Worm (Caenorhabditis elegans): ENCODE results near the gene T01C3.3.
A peak's percentile ranks its signal among the peaks of the same experiment; 100 is the strongest.
"Not testable (repeated sequence)": the region's sequence is repeated elsewhere in the genome, so short reads cannot be mapped to it uniquely, and the experiment has no call there.

T01C3.3 gene

ce11 chrV:14992627-14993117 is at the start of gene T01C3.3:
Gene T01C3.3 (minus strand): TSS chrV:14992677.
- no peak for TF ChIP-seq ceh-90 (tag; optimal IDR thresholded peaks at IDR 0.05)
- TF ChIP-seq egl-27 (tag; optimal IDR thresholded peaks at IDR 0.05): no peak

ce11 chrV:15036769-15037168 is 44.3 kb upstream of the T01C3.3 start, which contains the start of gene melo-3:
Gene melo-3 (minus strand): TSS chrV:15036869.
- not testable (repeated sequence) for TF ChIP-seq mdl-1, egl-13, aly-2 (tag; optimal IDR thresholded peaks at IDR 0.05)

ce11 chrV:15031373-15031772 is 38.9 kb upstream of the T01C3.3 start, which contains the start of gene cng-1:
Gene cng-1 (minus strand): TSS chrV:15031473.
- not testable (repeated sequence) for TF ChIP-seq nhr-90 (tag; optimal IDR thresholded peaks at IDR 0.05; ENCODE audit: poor library complexity); mab-9 (GFP tag; IDR thresholded peaks at IDR 0.05); C04F5.9 (tag; optimal IDR thresholded peaks at IDR 0.05)

DNA sequence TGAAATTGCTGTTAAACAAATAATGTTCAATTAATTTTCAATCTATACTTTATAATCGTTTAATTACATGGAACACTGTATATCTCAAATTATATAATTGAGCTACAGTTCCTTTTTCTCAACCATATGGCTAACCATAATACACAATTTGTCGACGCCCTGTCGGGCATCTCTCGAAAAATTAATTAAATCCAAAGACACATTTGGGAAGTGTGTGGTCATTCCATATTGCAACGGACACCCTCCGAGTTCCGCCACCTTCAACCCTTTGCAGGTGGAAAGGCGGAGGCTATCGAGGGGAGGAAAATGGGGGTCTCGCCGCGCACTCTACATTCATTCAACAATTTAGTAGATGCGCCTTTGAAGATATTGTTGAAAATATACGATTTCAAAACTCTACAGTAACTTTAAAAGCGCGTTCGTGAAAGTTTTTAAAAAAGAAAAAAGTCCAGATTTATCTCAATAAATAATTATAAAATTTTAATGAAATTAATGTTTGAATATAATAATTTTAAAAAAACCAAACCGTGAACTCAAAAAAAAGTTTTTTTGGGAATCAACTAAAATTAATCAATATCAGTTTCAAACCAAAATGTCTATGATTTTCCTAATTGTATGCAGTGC is 36.5 kb upstream of the T01C3.3 start, which contains the start of gene F14H8.8:
TSS of gene F14H8.8 (plus strand) at position 574 of the 624 bp plus-strand sequence.
- TF ChIP-seq nhr-28 (tag; optimal IDR thresholded peaks at IDR 0.05) (no peak), nhr-19 (GFP tag; conservative IDR thresholded peaks at IDR 0.05) (peak; percentile 69), dpl-1 (GFP tag; optimal IDR thresholded peaks at IDR 0.05) (peak in 1 of 3 experiments; percentile 12), hpl-2 (GFP tag; optimal IDR thresholded peaks at IDR 0.05) (no peak), ama-1 (optimal IDR thresholded peaks at IDR 0.05) (no peak), mab-9 (GFP tag; IDR thresholded peaks at IDR 0.05) (no peak), rnt-1 (tag; optimal IDR thresholded peaks at IDR 0.05) (peak; percentile 22), fkh-8 (tag; optimal IDR thresholded peaks at IDR 0.05) (no peak), tlp-1 (tag; optimal IDR thresholded peaks at IDR 0.05) (no peak), nhr-47 (tag; optimal IDR thresholded peaks at IDR 0.05) (peak; percentile 55), unc-130 (tag; optimal IDR thresholded peaks at IDR 0.05) (no peak), swsn-7 (tag; optimal IDR thresholded peaks at IDR 0.05) (peak; percentile 43), vab-15 (tag; optimal IDR thresholded peaks at IDR 0.05) (no peak), nhr-76 (tag; optimal IDR thresholded peaks at IDR 0.05) (no peak), egl-13 (tag; optimal IDR thresholded peaks at IDR 0.05) (no peak), pax-3 (tag; optimal IDR thresholded peaks at IDR 0.05) (no peak), skn-1 (tag; optimal IDR thresholded peaks at IDR 0.05) (no peak), fkh-10 (GFP tag; optimal IDR thresholded peaks at IDR 0.05) (no peak), grh-1 (GFP tag; IDR thresholded peaks at IDR 0.05) (peak; percentile 49; the same call in 1 of the 2 replicates), nhr-20 (tag; optimal IDR thresholded peaks at IDR 0.05) (peak; percentile 35), efl-1 (optimal IDR thresholded peaks at IDR 0.05) (peak in 1 of 2 experiments; percentile 22), efl-1 (GFP tag; optimal IDR thresholded peaks at IDR 0.05 in 1 of 2) (no peak), nhr-90 (tag; optimal IDR thresholded peaks at IDR 0.05; ENCODE audit: poor library complexity) (peak; percentile 77), snpc-4 (tag; optimal IDR thresholded peaks at IDR 0.05) (peak; percentile 97), hlh-4 (tag; optimal IDR thresholded peaks at IDR 0.05) (no peak), lin-35 (GFP tag; optimal IDR thresholded peaks at IDR 0.05) (peak in 1 of 2 experiments; percentile 7), nhr-85 (tag) (peak; percentile 78)

DNA sequence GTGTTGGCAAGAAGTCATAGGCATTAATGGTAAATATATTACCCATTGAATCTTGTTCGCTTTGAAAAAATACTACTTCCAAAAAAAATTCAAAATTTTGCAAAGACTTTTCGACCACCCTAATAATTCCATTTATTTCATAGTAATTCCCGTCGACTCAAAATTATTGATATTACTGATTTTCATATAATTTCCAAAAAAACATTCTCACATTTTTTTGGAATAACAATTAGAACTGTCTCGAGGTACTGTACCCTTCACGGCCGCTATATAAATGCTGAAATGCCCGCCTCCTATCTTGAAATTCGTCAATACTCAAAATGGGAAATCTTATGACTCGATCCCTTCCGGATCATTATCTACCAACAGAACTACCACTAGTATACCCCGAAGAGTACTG is 31.1 kb upstream of the T01C3.3 start, which contains the start of gene F14H8.4:
TSS of gene F14H8.4 (plus strand) at position 301 of the 400 bp plus-strand sequence.
- TF ChIP-seq hlh-4 (tag; optimal IDR thresholded peaks at IDR 0.05): no peak
- TF ChIP-seq hlh-17 (GFP tag; optimal IDR thresholded peaks at IDR 0.05; ENCODE audit: borderline replicate concordance): no peak
- TF ChIP-seq ceh-8 (GFP tag; optimal IDR thresholded peaks at IDR 0.05): peak; percentile 58

All from whole organism, L1 larva.